Worm (Caenorhabditis elegans): ENCODE results near the gene T25B9.1.

The T25B9.1 gene

ce11 chrIV:10773811-10774210 is 23.9 kb upstream of the T25B9.1 start, which contains the start of gene inpp-1:
Gene inpp-1 (minus strand): TSS chrIV:10773911.
- TF ChIP-seq ama-1 (optimal IDR thresholded peaks at IDR 0.05): no peak

DNA sequence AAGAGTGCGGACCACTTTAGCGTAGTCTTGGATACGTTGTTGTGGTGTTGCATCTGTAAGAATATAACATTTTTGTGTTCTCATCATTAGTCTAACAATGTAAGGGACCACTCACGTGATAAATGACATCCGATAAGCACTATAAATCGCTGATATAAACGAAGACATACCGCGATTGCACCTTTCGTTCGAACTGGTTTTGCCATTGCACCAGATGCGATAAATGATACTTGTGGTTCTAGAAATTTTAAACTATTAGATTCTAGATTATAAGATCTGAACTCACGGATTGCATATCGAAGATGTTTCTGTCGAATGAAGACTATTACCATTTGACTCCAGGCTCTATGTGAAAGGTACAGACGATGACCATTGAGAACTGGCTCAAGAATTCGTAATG is 21.4 kb upstream of the T25B9.1 start:
- TF ChIP-seq sox-4 (tag; optimal IDR thresholded peaks at IDR 0.05): no peak
- no peak for TF ChIP-seq nhr-11 (tag; optimal IDR thresholded peaks at IDR 0.05)

DNA sequence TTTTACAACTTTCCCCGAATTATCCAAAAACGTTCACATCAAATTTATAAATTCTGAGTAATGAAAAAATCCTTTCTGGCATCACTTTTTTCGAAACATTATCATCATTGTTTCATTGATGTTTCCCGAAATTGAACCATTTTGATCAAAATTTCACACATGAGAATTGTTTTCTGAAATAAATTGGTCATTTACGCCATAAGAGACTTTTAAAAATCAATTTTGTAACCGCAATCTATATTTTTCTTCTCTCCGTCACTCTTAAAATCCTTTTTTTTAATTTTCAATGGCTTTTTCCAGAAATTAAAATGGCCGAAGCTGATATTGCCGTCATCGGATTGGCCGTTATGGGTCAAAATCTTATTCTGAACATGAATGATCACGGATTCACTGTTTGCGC is 19.4 kb upstream of the T25B9.1 start, which contains the start of gene T25B9.9:
T25B9.9 (plus strand) TSS at position 301 of the 400 bp plus-strand sequence.
- TF ChIP-seq ahr-1 (tag; optimal IDR thresholded peaks at IDR 0.05) (no peak), ceh-24 (tag; optimal IDR thresholded peaks at IDR 0.05) (no peak), fkh-6 (tag; optimal IDR thresholded peaks at IDR 0.05) (no peak), unc-55 (GFP tag; optimal IDR thresholded peaks at IDR 0.05) (no peak), hlh-15 (tag; optimal IDR thresholded peaks at IDR 0.05) (no peak), dmd-4 (tag; optimal IDR thresholded peaks at IDR 0.05; ENCODE audit: borderline replicate concordance) (no peak), unc-42 (tag; optimal IDR thresholded peaks at IDR 0.05) (no peak), pax-1 (tag; optimal IDR thresholded peaks at IDR 0.05) (no peak), sdc-2 (tag; optimal IDR thresholded peaks at IDR 0.05) (no peak), ceh-48 (tag; optimal IDR thresholded peaks at IDR 0.05) (no peak), madf-2 (tag; optimal IDR thresholded peaks at IDR 0.05) (no peak), F13H6.1 (tag; optimal IDR thresholded peaks at IDR 0.05) (no peak), pqm-1 (tag; optimal IDR thresholded peaks at IDR 0.05) (no peak), lim-6 (tag; optimal IDR thresholded peaks at IDR 0.05) (no peak), pag-3 (tag; optimal IDR thresholded peaks at IDR 0.05; ENCODE audit: borderline replicate concordance) (no peak), tbx-2 (tag; optimal IDR thresholded peaks at IDR 0.05) (no peak), ceh-19 (GFP tag; optimal IDR thresholded peaks at IDR 0.05) (no peak)

DNA sequence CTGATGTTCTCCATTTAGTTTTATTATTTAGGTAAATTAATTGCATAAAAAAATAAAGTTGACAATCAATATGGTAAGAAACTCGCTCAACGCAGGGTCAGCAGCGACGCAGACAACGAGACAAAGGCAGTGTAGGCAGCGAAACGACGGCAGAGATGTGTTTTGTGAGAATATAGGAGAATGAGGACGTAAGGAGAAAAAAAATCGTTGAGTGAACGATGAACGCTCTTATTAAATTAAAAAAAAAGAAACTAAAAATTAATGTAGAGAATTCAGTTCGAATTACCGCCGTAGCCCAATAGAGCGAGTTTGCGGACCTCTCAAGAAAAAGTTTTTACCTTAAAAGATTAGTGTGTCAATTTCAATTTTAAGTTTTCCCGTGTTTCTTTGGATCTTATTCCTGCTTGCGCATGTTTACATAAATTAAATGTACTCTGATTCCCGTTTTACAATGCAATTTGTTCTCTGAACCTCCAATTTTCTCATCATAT is 18.2 kb upstream of the T25B9.1 start, which contains the start of gene T25B9.8:
T25B9.8 (minus strand) TSS at position 51 of the 491 bp plus-strand sequence.
- TF ChIP-seq unc-42 (tag; optimal IDR thresholded peaks at IDR 0.05) (peak; percentile 33), ceh-9 (tag; optimal IDR thresholded peaks at IDR 0.05) (no peak)

ce11 chrIV:10766071-10766470 is 16.1 kb upstream of the T25B9.1 start:
- TF ChIP-seq ceh-19 (GFP tag; optimal IDR thresholded peaks at IDR 0.05) (no peak), madf-2 (tag; optimal IDR thresholded peaks at IDR 0.05) (no peak), ceh-34 (tag; optimal IDR thresholded peaks at IDR 0.05) (no peak), nhr-232 (tag; optimal IDR thresholded peaks at IDR 0.05) (no peak), pqm-1 (tag; optimal IDR thresholded peaks at IDR 0.05) (no peak)

- TF ChIP-seq ets-4 (tag; optimal IDR thresholded peaks at IDR 0.05): no peak
- no peak for TF ChIP-seq ceh-18 (tag; optimal IDR thresholded peaks at IDR 0.05)
- TF ChIP-seq unc-3 (GFP tag; conservative IDR thresholded peaks at IDR 0.05): no peak
- TF ChIP-seq unc-3 (tag; optimal IDR thresholded peaks at IDR 0.05): no peak
- TF ChIP-seq pax-1 (tag; optimal IDR thresholded peaks at IDR 0.05): no peak
- no peak for TF ChIP-seq unc-55 (GFP tag; optimal IDR thresholded peaks at IDR 0.05)
- no peak for TF ChIP-seq hlh-8 (tag; optimal IDR thresholded peaks at IDR 0.05)
- TF ChIP-seq dve-1 (tag; optimal IDR thresholded peaks at IDR 0.05): no peak
- TF ChIP-seq pha-4 (tag; optimal IDR thresholded peaks at IDR 0.05): no peak
- no peak for TF ChIP-seq ama-1 (optimal IDR thresholded peaks at IDR 0.05)
- no peak for TF ChIP-seq fkh-6 (tag; optimal IDR thresholded peaks at IDR 0.05)
- TF ChIP-seq ref-2 (tag; optimal IDR thresholded peaks at IDR 0.05): no peak
- TF ChIP-seq lim-6 (tag; optimal IDR thresholded peaks at IDR 0.05): no peak
- no peak for TF ChIP-seq ahr-1 (tag; optimal IDR thresholded peaks at IDR 0.05)
- TF ChIP-seq che-1 (tag; optimal IDR thresholded peaks at IDR 0.05): no peak
- TF ChIP-seq ceh-31 (tag; optimal IDR thresholded peaks at IDR 0.05): no peak
Observed at ce11 chrIV:10765053-10765452, 15.1 kb upstream of the T25B9.1 start, which contains the start of gene T25B9.12. Gene T25B9.12 (plus strand): TSS chrIV:10765353.
